Fruit fly (Drosophila melanogaster) whole organism, embryonic: ENCODE results near the gene trus.
A peak's percentile ranks its signal among the peaks of the same experiment; 100 is the strongest.

Experiments used
- Adf1 ChIP-seq: fragments of 200-800 bp; sonication (Bioruptor generic); IDR thresholded peaks from 2 replicates; pipeline ENCODE4 v1.3.6; 2022; ENCODE audit warnings: missing biosample characterization, missing genetic modification characterization
- CG10147 ChIP-seq: fragments of 200-800 bp; sonication (Bioruptor generic); optimal IDR thresholded peaks from 2 replicates; lab custom pipeline; 2019; ENCODE audit warnings: missing biosample characterization, mild to moderate bottlenecking, missing genetic modification characterization, moderate library complexity
- CG10366 ChIP-seq: fragments of 200-800 bp; sonication (Bioruptor generic); IDR thresholded peaks from 2 replicates; pipeline ENCODE4 v1.3.6; 2022; ENCODE audit warnings: missing biosample characterization, missing genetic modification characterization
- CG10565 ChIP-seq: fragments of 200-800 bp; sonication (Bioruptor generic); optimal IDR thresholded peaks from 3 replicates; lab custom pipeline; 2016; ENCODE audit warnings: missing biosample characterization, mild to moderate bottlenecking, missing genetic modification characterization
- CG11085 ChIP-seq: fragments of 200-800 bp; sonication (Bioruptor generic); IDR thresholded peaks from 2 replicates; pipeline ENCODE4 v1.3.6; 2022; ENCODE audit warnings: missing biosample characterization, missing genetic modification characterization
- CG11247 ChIP-seq: fragments of 200-800 bp; sonication (Bioruptor generic); IDR thresholded peaks from 2 replicates; pipeline ENCODE4 v1.3.6; 2022; ENCODE audit warnings: missing biosample characterization, missing genetic modification characterization
- CG13894 ChIP-seq: fragments of 200-800 bp; sonication (Bioruptor generic); optimal IDR thresholded peaks from 3 replicates; lab custom pipeline; 2018; ENCODE audit warnings: missing biosample characterization, mild to moderate bottlenecking, missing genetic modification characterization, moderate library complexity
- CG14710 ChIP-seq: fragments of 200-800 bp; sonication (Bioruptor generic); optimal IDR thresholded peaks from 3 replicates; lab custom pipeline; 2019; ENCODE audit warnings: missing biosample characterization, mild to moderate bottlenecking, missing genetic modification characterization, moderate library complexity
- CG1603 ChIP-seq: fragments of 200-800 bp; sonication (Bioruptor generic); optimal IDR thresholded peaks from 2 replicates; lab custom pipeline; 2019; ENCODE audit warnings: missing biosample characterization, mild to moderate bottlenecking, missing genetic modification characterization, moderate library complexity
- CG16779 ChIP-seq: fragments of 200-800 bp; sonication (Bioruptor generic); IDR thresholded peaks from 2 replicates; pipeline ENCODE4 v1.3.6; 2022; ENCODE audit warnings: missing biosample characterization, missing genetic modification characterization
- CG17385 ChIP-seq: fragments of 200-800 bp; sonication (Bioruptor generic); optimal IDR thresholded peaks from 3 replicates; lab custom pipeline; 2018; ENCODE audit warnings: missing biosample characterization, mild to moderate bottlenecking, missing genetic modification characterization
- CG18262 ChIP-seq: fragments of 200-800 bp; optimal IDR thresholded peaks from 3 replicates; lab custom pipeline; 2019; ENCODE audit warnings: missing biosample characterization, mild to moderate bottlenecking, missing genetic modification characterization, moderate library complexity
- CG2129 ChIP-seq: fragments of 200-800 bp; sonication (Bioruptor generic); IDR thresholded peaks from 2 replicates; pipeline ENCODE4 v1.3.6; 2022; ENCODE audit warnings: missing biosample characterization, missing genetic modification characterization; ENCODE audit not compliant: partially characterized antibody
- CG31365 ChIP-seq: fragments of 200-800 bp; sonication (Bioruptor generic); optimal IDR thresholded peaks from 2 replicates; lab custom pipeline; 2018; ENCODE audit warnings: missing biosample characterization, mild to moderate bottlenecking, missing genetic modification characterization
- CG3281 ChIP-seq: fragments of 200-800 bp; sonication (Bioruptor generic); optimal IDR thresholded peaks from 3 replicates; lab custom pipeline; 2017; ENCODE audit warnings: missing biosample characterization, mild to moderate bottlenecking, missing genetic modification characterization
- CG3995 ChIP-seq: fragments of 200-800 bp; sonication (Bioruptor generic); optimal IDR thresholded peaks from 3 replicates; lab custom pipeline; 2016; ENCODE audit warnings: missing biosample characterization, missing genetic modification characterization
- CG42726 ChIP-seq: fragments of 200-800 bp; sonication (Bioruptor generic); IDR thresholded peaks from 2 replicates; pipeline ENCODE4 v1.3.6; 2022; ENCODE audit warnings: missing biosample characterization, missing genetic modification characterization; ENCODE audit not compliant: partially characterized antibody
- CG43689 ChIP-seq: fragments of 200-800 bp; sonication (Bioruptor generic); IDR thresholded peaks from 2 replicates; pipeline ENCODE4 v1.3.6; 2022; ENCODE audit warnings: missing biosample characterization, missing genetic modification characterization
- CG4854 ChIP-seq: fragments of 200-800 bp; sonication (Bioruptor generic); optimal IDR thresholded peaks from 2 replicates; lab custom pipeline; 2016; ENCODE audit warnings: missing biosample characterization, missing genetic modification characterization, inconsistent platforms
- CG6175 ChIP-seq: fragments of 200-800 bp; sonication (Bioruptor generic); IDR thresholded peaks from 3 replicates; pipeline ENCODE4 v1.3.6; 2022; ENCODE audit warnings: missing biosample characterization, missing genetic modification characterization
- CG7357 ChIP-seq: fragments of 200-800 bp; sonication (Bioruptor generic); IDR thresholded peaks from 3 replicates; pipeline ENCODE4 v1.3.6; 2022; ENCODE audit warnings: missing biosample characterization, missing genetic modification characterization
- CG7928 ChIP-seq: fragments of 200-800 bp; sonication (Bioruptor generic); optimal IDR thresholded peaks from 2 replicates; lab custom pipeline; 2017; ENCODE audit warnings: missing biosample characterization, mild to moderate bottlenecking, missing genetic modification characterization
- CG8765 ChIP-seq: fragments of 200-800 bp; sonication (Bioruptor generic); IDR thresholded peaks from 2 replicates; pipeline ENCODE4 v1.3.6; 2022; ENCODE audit warnings: missing biosample characterization, missing genetic modification characterization
- CG9437 ChIP-seq: fragments of 200-800 bp; sonication (Bioruptor generic); optimal IDR thresholded peaks from 2 replicates; lab custom pipeline; 2018; ENCODE audit warnings: missing biosample characterization, mild to moderate bottlenecking, missing genetic modification characterization
- CHES-1-like ChIP-seq: fragments of 200-800 bp; sonication (Bioruptor generic); optimal IDR thresholded peaks from 2 replicates; lab custom pipeline; 2016; ENCODE audit warnings: missing biosample characterization, missing genetic modification characterization
- Dbx ChIP-seq: fragments of 200-800 bp; sonication (Bioruptor generic); IDR thresholded peaks from 3 replicates; pipeline ENCODE4 v1.3.6; 2022; ENCODE audit warnings: missing biosample characterization, missing genetic modification characterization
- Dll ChIP-seq: fragments of 200-800 bp; sonication (Bioruptor generic); IDR thresholded peaks from 4 replicates; pipeline ENCODE4 v1.3.6; 2022; ENCODE audit warnings: missing biosample characterization, missing genetic modification characterization; ENCODE audit not compliant: partially characterized antibody
- Gug ChIP-seq: fragments of 200-800 bp; sonication (Bioruptor generic); IDR thresholded peaks from 4 replicates; pipeline ENCODE4 v1.3.6; 2022; ENCODE audit warnings: missing biosample characterization, missing genetic modification characterization
- H2.0 ChIP-seq: fragments of 200-800 bp; sonication (Bioruptor generic); IDR thresholded peaks from 2 replicates; pipeline ENCODE4 v1.3.6; 2022; ENCODE audit warnings: missing biosample characterization, missing genetic modification characterization
- HHEX ChIP-seq: fragments of 200-800 bp; sonication (Bioruptor generic); optimal IDR thresholded peaks from 3 replicates; lab custom pipeline; 2017; ENCODE audit warnings: missing biosample characterization, mild to moderate bottlenecking, missing genetic modification characterization, missing genetic modification reagents
- Hand ChIP-seq: fragments of 200-800 bp; sonication (Bioruptor generic); optimal IDR thresholded peaks from 2 replicates; lab custom pipeline; 2017; ENCODE audit warnings: mild to moderate bottlenecking, missing biosample characterization, missing genetic modification reagents, missing genetic modification characterization
- Max ChIP-seq: fragments of 200-800 bp; sonication (Bioruptor generic); optimal IDR thresholded peaks from 2 replicates; lab custom pipeline; 2016; ENCODE audit warnings: missing biosample characterization, mild to moderate bottlenecking, missing genetic modification characterization
- Meics ChIP-seq: fragments of 200-800 bp; sonication (Bioruptor generic); optimal IDR thresholded peaks from 2 replicates; lab custom pipeline; 2017; ENCODE audit warnings: missing biosample characterization, mild to moderate bottlenecking, missing genetic modification characterization
- Nf-YC ChIP-seq: fragments of 200-800 bp; optimal IDR thresholded peaks from 3 replicates; lab custom pipeline; 2019; ENCODE audit warnings: missing biosample characterization, mild to moderate bottlenecking, missing genetic modification characterization, moderate library complexity
- NfI ChIP-seq: fragments of 200-800 bp; sonication (Bioruptor generic); optimal IDR thresholded peaks from 3 replicates; lab custom pipeline; 2018; ENCODE audit warnings: missing biosample characterization, mild to moderate bottlenecking, missing genetic modification characterization, moderate library complexity
- Xbp1 ChIP-seq: fragments of 200-800 bp; sonication (Bioruptor generic); optimal IDR thresholded peaks from 3 replicates; lab custom pipeline; 2016; ENCODE audit warnings: missing biosample characterization, mild to moderate bottlenecking, missing genetic modification characterization
- aop ChIP-seq: fragments of 200-800 bp; sonication (Bioruptor generic); IDR thresholded peaks from 2 replicates; pipeline ENCODE4 v1.3.6; 2022; ENCODE audit warnings: missing biosample characterization, missing genetic modification characterization
- btn ChIP-seq: fragments of 200-800 bp; sonication (Bioruptor generic); optimal IDR thresholded peaks from 2 replicates; lab custom pipeline; 2016; ENCODE audit warnings: missing biosample characterization, missing genetic modification characterization
- dimm ChIP-seq: fragments of 200-800 bp; sonication (Bioruptor generic); IDR thresholded peaks from 2 replicates; pipeline ENCODE4 v1.3.6; 2022; ENCODE audit warnings: missing biosample characterization, missing genetic modification characterization
- dpn ChIP-seq, 2 experiments: fragments of 200-800 bp; sonication (Bioruptor generic); optimal IDR thresholded peaks; 3 replicates each; lab custom pipeline; 2016; ENCODE audit warnings: missing biosample characterization in 2 of 2, missing genetic modification characterization in 2 of 2
- dysf ChIP-seq: fragments of 200-800 bp; sonication (Bioruptor generic); IDR thresholded peaks from 3 replicates; pipeline ENCODE4 v1.3.6; 2022; ENCODE audit warnings: missing biosample characterization, missing genetic modification characterization
- fu2 ChIP-seq: fragments of 200-800 bp; sonication (Bioruptor generic); optimal IDR thresholded peaks from 2 replicates; lab custom pipeline; 2016; ENCODE audit warnings: missing biosample characterization, missing genetic modification characterization
- gcm ChIP-seq: fragments of 200-800 bp; sonication (Bioruptor generic); optimal IDR thresholded peaks from 2 replicates; lab custom pipeline; 2019; ENCODE audit warnings: missing biosample characterization, mild to moderate bottlenecking, missing genetic modification characterization, moderate library complexity
- lilli ChIP-seq: fragments of 200-800 bp; sonication (Bioruptor generic); optimal IDR thresholded peaks from 3 replicates; lab custom pipeline; 2016; ENCODE audit warnings: missing biosample characterization, missing genetic modification characterization
- maf-S ChIP-seq: fragments of 200-800 bp; sonication (Bioruptor generic); optimal IDR thresholded peaks from 2 replicates; lab custom pipeline; 2016; ENCODE audit warnings: missing biosample characterization, missing genetic modification characterization
- phol ChIP-seq: fragments of 200-800 bp; sonication (Bioruptor generic); optimal IDR thresholded peaks from 3 replicates; lab custom pipeline; 2018; ENCODE audit warnings: missing biosample characterization, mild to moderate bottlenecking, missing genetic modification characterization, moderate library complexity
- run ChIP-seq: fragments of 200-800 bp; sonication (Bioruptor generic); optimal IDR thresholded peaks from 3 replicates; lab custom pipeline; 2018; ENCODE audit warnings: missing biosample characterization, mild to moderate bottlenecking, missing genetic modification characterization
- scrt ChIP-seq: fragments of 200-800 bp; sonication (Bioruptor generic); optimal IDR thresholded peaks from 2 replicates; lab custom pipeline; 2018; ENCODE audit warnings: missing biosample characterization, mild to moderate bottlenecking, missing genetic modification characterization, moderate library complexity
- sqz ChIP-seq: fragments of 200-800 bp; sonication (Bioruptor generic); optimal IDR thresholded peaks from 3 replicates; lab custom pipeline; 2018; ENCODE audit warnings: missing biosample characterization, mild to moderate bottlenecking, missing genetic modification characterization
- ssp ChIP-seq: fragments of 200-800 bp; sonication (Bioruptor generic); IDR thresholded peaks from 2 replicates; pipeline ENCODE4 v1.3.6; 2022; ENCODE audit warnings: missing biosample characterization, missing genetic modification characterization
- twi ChIP-seq: fragments of 200-800 bp; optimal IDR thresholded peaks from 2 replicates; lab custom pipeline; 2019; ENCODE audit warnings: missing biosample characterization, mild to moderate bottlenecking, missing genetic modification characterization, moderate library complexity
- vnd ChIP-seq: fragments of 200-800 bp; sonication (Bioruptor generic); IDR thresholded peaks from 3 replicates; pipeline ENCODE4 v1.3.6; 2022; ENCODE audit warnings: missing biosample characterization, missing genetic modification characterization; ENCODE audit not compliant: partially characterized antibody

trus gene

dm6 chr3R:12426310-12426653 is 30.1 kb upstream of the trus start, which contains the start of gene NANS (continued):
- TF ChIP-seq Max (GFP tag; lab: Kevin White, UChicago): no peak
- TF ChIP-seq ssp (GFP tag; lab: Robert Waterston, UW): no peak
- no peak for TF ChIP-seq CG8765
- TF ChIP-seq dimm (GFP tag; lab: Robert Waterston, UW): no peak
- no peak for TF ChIP-seq Gug (GFP tag; lab: Robert Waterston, UW)
- no peak for TF ChIP-seq phol (tag; lab: Kevin White, UChicago)
- no peak for TF ChIP-seq CHES-1-like (GFP tag; lab: Kevin White, UChicago)
- no peak for TF ChIP-seq lilli (GFP tag; lab: Kevin White, UChicago)
- TF ChIP-seq CG11085: no peak
- no peak for TF ChIP-seq H2.0
- TF ChIP-seq gcm (GFP tag; lab: Kevin White, UChicago): no peak
- no peak; the same call in 1 of the 2 replicates for TF ChIP-seq CG2129 (GFP tag; lab: Robert Waterston, UW)
- no peak for TF ChIP-seq CG1603 (tag; lab: Kevin White, UChicago)
- TF ChIP-seq CG13894: no peak
- no peak for TF ChIP-seq Xbp1 (GFP tag; lab: Kevin White, UChicago)
- no peak for TF ChIP-seq CG18262 (tag; lab: Kevin White, UChicago)
- TF ChIP-seq CG11247 (GFP tag; lab: Robert Waterston, UW): no peak
- no peak for TF ChIP-seq CG31365 (tag; lab: Kevin White, UChicago)
- TF ChIP-seq btn (GFP tag; lab: Kevin White, UChicago): no peak
- TF ChIP-seq Meics (GFP tag; lab: Kevin White, UChicago): no peak
- TF ChIP-seq maf-S: no peak
- no peak for TF ChIP-seq Hand
- TF ChIP-seq CG7928 (GFP tag; lab: Kevin White, UChicago): no peak
- no peak for TF ChIP-seq HHEX (GFP tag; lab: Kevin White, UChicago)
- no peak for TF ChIP-seq fu2
- TF ChIP-seq CG3995: no peak
- TF ChIP-seq CG10147 (GFP tag; lab: Kevin White, UChicago): no peak
- no peak for TF ChIP-seq Dbx (GFP tag; lab: Robert Waterston, UW)
- TF ChIP-seq dysf (GFP tag; lab: Robert Waterston, UW): no peak
- TF ChIP-seq twi: no peak
- TF ChIP-seq CG17385: peak; percentile 21
- TF ChIP-seq CG10565: no peak
- TF ChIP-seq Adf1 (GFP tag; lab: Robert Waterston, UW): no peak
- no peak for TF ChIP-seq vnd (GFP tag; lab: Robert Waterston, UW)
- TF ChIP-seq CG43689 (GFP tag; lab: Robert Waterston, UW): no peak
- no peak for TF ChIP-seq CG42726 (GFP tag; lab: Robert Waterston, UW)
- TF ChIP-seq NfI: peak; percentile 8
- TF ChIP-seq CG3281 (GFP tag; lab: Kevin White, UChicago): no peak
- no peak for TF ChIP-seq run (tag; lab: Kevin White, UChicago)
- TF ChIP-seq Nf-YC: no peak
- TF ChIP-seq CG10366 (GFP tag; lab: Robert Waterston, UW): no peak
- no peak for TF ChIP-seq sqz (GFP tag; lab: Kevin White, UChicago)
- TF ChIP-seq Dll (GFP tag; lab: Robert Waterston, UW): peak; percentile 44; the same call in 1 of the 4 replicates
- no peak for TF ChIP-seq CG9437 (GFP tag; lab: Kevin White, UChicago)
- no peak for TF ChIP-seq scrt (GFP tag; lab: Kevin White, UChicago)
- no peak for TF ChIP-seq dpn (GFP tag; optimal IDR thresholded peaks at IDR 0.05; lab: Kevin White, UChicago)
- no peak for TF ChIP-seq CG4854 (GFP tag; lab: Kevin White, UChicago)
- TF ChIP-seq CG6175: no peak
- no peak for TF ChIP-seq CG16779 (GFP tag; lab: Robert Waterston, UW)
- TF ChIP-seq CG14710: peak; percentile 5
- TF ChIP-seq aop (GFP tag; lab: Robert Waterston, UW): no peak
- TF ChIP-seq CG7357 (GFP tag; lab: Robert Waterston, UW): no peak
